In the genomic region with DNA sequence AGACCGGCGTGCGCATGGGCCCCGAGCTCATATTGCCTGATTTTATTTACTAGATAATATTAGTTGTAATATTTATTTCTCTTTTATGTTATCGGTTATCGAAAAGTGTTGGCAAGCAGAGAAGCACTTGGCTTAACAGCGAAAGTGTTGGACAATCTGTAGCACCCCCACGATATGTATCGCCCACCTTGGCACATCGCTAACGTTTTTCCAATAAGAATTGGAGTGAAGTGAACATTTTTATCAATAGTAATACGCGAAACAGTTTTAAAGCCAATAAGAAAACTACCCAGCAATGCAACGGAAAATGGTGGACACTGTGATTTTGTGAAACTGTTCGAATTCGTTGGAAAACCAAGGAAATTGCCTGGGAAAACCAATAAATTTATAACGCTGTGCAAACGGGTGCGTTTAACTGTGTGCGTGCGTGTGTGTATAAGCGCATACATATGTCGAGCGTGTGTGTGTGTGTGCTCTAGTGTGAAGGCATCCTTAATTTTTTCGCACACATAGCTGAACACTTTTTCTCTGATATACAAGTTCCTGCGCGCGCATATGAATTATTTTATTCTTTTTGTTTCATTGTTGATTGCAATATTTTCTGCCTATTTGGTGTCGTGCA, we compare ENCODE assay signal across 1 fruit fly cellular context.
TF ChIP-seq lines count a peak whose summit lies in the region.

A gene (minus strand): TSS at position 112 of the 622 bp plus-strand sequence.
A gene (plus strand): TSS at position 197 of the 622 bp plus-strand sequence.

TF ChIP-seq in whole organism, embryonic, 481 proteins besides CTCF, POLR2A, EP300 and RAD21 (continued from another document and continues in another):
- TF ChIP-seq emc (GFP tag; optimal IDR thresholded peaks at IDR 0.05; lab: Kevin White, UChicago) (peak; percentile 45), Poxn (GFP tag; IDR thresholded peaks at IDR 0.05; lab: Robert Waterston, UW) (no peak), pb (GFP tag; optimal IDR thresholded peaks at IDR 0.05; lab: Kevin White, UChicago) (peak; percentile 46), peb (GFP tag; IDR thresholded peaks at IDR 0.05; lab: Robert Waterston, UW) (no peak), Sox100B (GFP tag; optimal IDR thresholded peaks at IDR 0.05; lab: Kevin White, UChicago) (no peak), gsb-n (tag; optimal IDR thresholded peaks at IDR 0.05; lab: Kevin White, UChicago) (no peak), prd (optimal IDR thresholded peaks at IDR 0.05; lab: Kevin White, UChicago) (no peak), prd (GFP tag; IDR thresholded peaks at IDR 0.05; lab: Robert Waterston, UW) (peak; percentile 76), CG10543 (GFP tag; optimal IDR thresholded peaks at IDR 0.05; lab: Kevin White, UChicago) (peak; percentile 73), ci (GFP tag; IDR thresholded peaks at IDR 0.05; lab: Robert Waterston, UW) (peak; percentile 47; the same call in 1 of the 3 replicates), cwo (GFP tag; optimal IDR thresholded peaks at IDR 0.05; lab: Kevin White, UChicago) (no peak), CG12942 (GFP tag; optimal IDR thresholded peaks at IDR 0.05; lab: Kevin White, UChicago) (peak; percentile 66), her (GFP tag; optimal IDR thresholded peaks at IDR 0.05; lab: Kevin White, UChicago) (peak; percentile 60), gt (GFP tag; IDR thresholded peaks at IDR 0.05; lab: Robert Waterston, UW) (no peak), Hr39 (optimal IDR thresholded peaks at IDR 0.05; lab: Kevin White, UChicago) (no peak), HLH54F (GFP tag; optimal IDR thresholded peaks at IDR 0.05; lab: Kevin White, UChicago) (peak; percentile 78), p53 (GFP tag; optimal IDR thresholded peaks at IDR 0.05; lab: Kevin White, UChicago) (no peak), CG3065 (GFP tag; optimal IDR thresholded peaks at IDR 0.05; lab: Kevin White, UChicago) (no peak), Spps (tag; optimal IDR thresholded peaks at IDR 0.05; lab: Kevin White, UChicago) (no peak), yki (optimal IDR thresholded peaks at IDR 0.05; lab: Kevin White, UChicago) (no peak), CG14965 (GFP tag; optimal IDR thresholded peaks at IDR 0.05; lab: Kevin White, UChicago; ENCODE audit: borderline replicate concordance) (no peak), Ada2b (GFP tag; IDR thresholded peaks at IDR 0.05; lab: Robert Waterston, UW) (peak; percentile 13; the same call in 1 of the 2 replicates), CG15601 (tag; optimal IDR thresholded peaks at IDR 0.05; lab: Kevin White, UChicago) (no peak), ind (GFP tag; optimal IDR thresholded peaks at IDR 0.05; lab: Kevin White, UChicago) (peak; percentile 61), Ravus (GFP tag; IDR thresholded peaks at IDR 0.05; lab: Robert Waterston, UW) (no peak), stwl (tag; optimal IDR thresholded peaks at IDR 0.05; lab: Kevin White, UChicago) (peak; percentile 96), CG9876 (GFP tag; optimal IDR thresholded peaks at IDR 0.05; lab: Kevin White, UChicago) (peak; percentile 46), vfl (GFP tag; optimal IDR thresholded peaks at IDR 0.05; lab: Kevin White, UChicago) (peak; percentile 56), CG11398 (GFP tag; optimal IDR thresholded peaks at IDR 0.05; lab: Kevin White, UChicago) (peak; percentile 17), HLH3B (GFP tag; IDR thresholded peaks at IDR 0.05; lab: Robert Waterston, UW) (0 out of 2 replicates have a peak, but pooled peaks have one; percentile 29), CG15696 (tag; optimal IDR thresholded peaks at IDR 0.05; lab: Kevin White, UChicago) (no peak), esg (GFP tag; conservative IDR thresholded peaks at IDR 0.05; lab: Robert Waterston, UW) (no peak), mam (GFP tag; optimal IDR thresholded peaks at IDR 0.05; lab: Kevin White, UChicago) (peak; percentile 83), bigmax (GFP tag; optimal IDR thresholded peaks at IDR 0.05; lab: Kevin White, UChicago) (no peak), Fer2 (tag; optimal IDR thresholded peaks at IDR 0.05; lab: Kevin White, UChicago) (no peak), CG1529 (GFP tag; optimal IDR thresholded peaks at IDR 0.05; lab: Kevin White, UChicago) (no peak), vvl (GFP tag; IDR thresholded peaks at IDR 0.05; lab: Robert Waterston, UW) (peak; percentile 80), CG42726 (GFP tag; IDR thresholded peaks at IDR 0.05; lab: Robert Waterston, UW; ENCODE audit: partially characterized antibody) (peak; percentile 79; the same call in 1 of the 2 replicates), cad (GFP tag; optimal IDR thresholded peaks at IDR 0.05; lab: Kevin White, UChicago) (no peak), CG7928 (GFP tag; optimal IDR thresholded peaks at IDR 0.05; lab: Kevin White, UChicago) (no peak), CG15514 (GFP tag; optimal IDR thresholded peaks at IDR 0.05; lab: Kevin White, UChicago) (peak; percentile 72), seq (GFP tag; IDR thresholded peaks at IDR 0.05; lab: Robert Waterston, UW) (no peak), Dip3 (GFP tag; optimal IDR thresholded peaks at IDR 0.05; lab: Kevin White, UChicago) (peak; percentile 73), row (GFP tag; IDR thresholded peaks at IDR 0.05; lab: Robert Waterston, UW) (peak; percentile 55), CG12659 (GFP tag; optimal IDR thresholded peaks at IDR 0.05; lab: Kevin White, UChicago) (peak; percentile 89), dpn (GFP tag; optimal IDR thresholded peaks at IDR 0.05; lab: Kevin White, UChicago) (peak; percentile 70 to 72), Hr51 (GFP tag; optimal IDR thresholded peaks at IDR 0.05; lab: Kevin White, UChicago) (peak in 1 of 2 experiments; percentile 66), CG7357 (GFP tag; IDR thresholded peaks at IDR 0.05; lab: Robert Waterston, UW) (0 out of 3 replicates have a peak, but pooled peaks have one; percentile 9), CG10209 (GFP tag; optimal IDR thresholded peaks at IDR 0.05; lab: Kevin White, UChicago) (peak; percentile 38), Ptx1 (GFP tag; IDR thresholded peaks at IDR 0.05; lab: Robert Waterston, UW) (peak; percentile 57), CG18764 (GFP tag; optimal IDR thresholded peaks at IDR 0.05; lab: Kevin White, UChicago) (peak; percentile 19), dan (GFP tag; IDR thresholded peaks at IDR 0.05; lab: Robert Waterston, UW) (no peak), CG1024 (GFP tag; IDR thresholded peaks at IDR 0.05; lab: Robert Waterston, UW) (peak; percentile 34; the same call in 1 of the 2 replicates), Hey (tag; optimal IDR thresholded peaks at IDR 0.05; lab: Kevin White, UChicago) (no peak), Hsf (GFP tag; optimal IDR thresholded peaks at IDR 0.05; lab: Kevin White, UChicago) (peak; percentile 70), C15 (GFP tag; IDR thresholded peaks at IDR 0.05; lab: Robert Waterston, UW) (no peak), Adf1 (GFP tag; IDR thresholded peaks at IDR 0.05; lab: Robert Waterston, UW) (peak; percentile 34; the same call in 1 of the 2 replicates), Rfx (GFP tag; IDR thresholded peaks at IDR 0.05; lab: Robert Waterston, UW) (peak; percentile 89), HLHmδ (GFP tag; optimal IDR thresholded peaks at IDR 0.05; lab: Kevin White, UChicago) (no peak), slou (GFP tag; optimal IDR thresholded peaks at IDR 0.05; lab: Kevin White, UChicago) (peak; percentile 13), CG9817 (tag; optimal IDR thresholded peaks at IDR 0.05; lab: Kevin White, UChicago) (peak; percentile 39), CG32772 (GFP tag; IDR thresholded peaks at IDR 0.05; lab: Robert Waterston, UW) (0 out of 2 replicates have a peak, but pooled peaks have one; percentile 11), Blimp-1 (GFP tag; optimal IDR thresholded peaks at IDR 0.05; lab: Kevin White, UChicago) (peak; percentile 16), CG4820 (GFP tag; optimal IDR thresholded peaks at IDR 0.05; lab: Kevin White, UChicago) (no peak), zen2 (GFP tag; IDR thresholded peaks at IDR 0.05; lab: Robert Waterston, UW; ENCODE audit: partially characterized antibody) (peak; percentile 81), fd96Cb (tag; optimal IDR thresholded peaks at IDR 0.05; lab: Kevin White, UChicago) (no peak), E2f2 (GFP tag; IDR thresholded peaks at IDR 0.05; lab: Robert Waterston, UW) (0 out of 2 replicates have a peak, but pooled peaks have one; percentile 25), CG13775 (GFP tag; optimal IDR thresholded peaks at IDR 0.05; lab: Kevin White, UChicago) (peak; percentile 9), CG13894 (tag; optimal IDR thresholded peaks at IDR 0.05; lab: Kevin White, UChicago) (no peak), sisA (GFP tag; IDR thresholded peaks at IDR 0.05; lab: Robert Waterston, UW) (peak; percentile 60), tap (tag; optimal IDR thresholded peaks at IDR 0.05; lab: Kevin White, UChicago) (peak; percentile 45), tna (GFP tag; IDR thresholded peaks at IDR 0.05; lab: Robert Waterston, UW; ENCODE audit: partially characterized antibody) (peak; percentile 82), CG11696 (GFP tag; IDR thresholded peaks at IDR 0.05; lab: Robert Waterston, UW) (no peak), oc (tag; optimal IDR thresholded peaks at IDR 0.05; lab: Kevin White, UChicago) (peak; percentile 32), croc (GFP tag; conservative IDR thresholded peaks at IDR 0.05; lab: Robert Waterston, UW) (no peak), CG8478 (optimal IDR thresholded peaks at IDR 0.05; lab: Kevin White, UChicago) (peak; percentile 95), scrt (GFP tag; optimal IDR thresholded peaks at IDR 0.05; lab: Kevin White, UChicago) (peak; percentile 19), CG2678 (tag; optimal IDR thresholded peaks at IDR 0.05; lab: Kevin White, UChicago) (peak; percentile 39), CG33213 (GFP tag; optimal IDR thresholded peaks at IDR 0.05; lab: Kevin White, UChicago) (peak; percentile 59), toy (GFP tag; IDR thresholded peaks at IDR 0.05; lab: Robert Waterston, UW) (no peak), CG11695 (GFP tag; IDR thresholded peaks at IDR 0.05; lab: Robert Waterston, UW) (no peak), fd102C (GFP tag; optimal IDR thresholded peaks at IDR 0.05; lab: Kevin White, UChicago) (no peak), ato (GFP tag; IDR thresholded peaks at IDR 0.05; lab: Robert Waterston, UW; ENCODE audit: partially characterized antibody) (peak; percentile 82), cg (GFP tag; optimal IDR thresholded peaks at IDR 0.05; lab: Kevin White, UChicago) (peak; percentile 95), ac (GFP tag; optimal IDR thresholded peaks at IDR 0.05; lab: Kevin White, UChicago) (no peak), Med (GFP tag; lab: Kevin White, UChicago) (peak; percentile 96), D19B (GFP tag; optimal IDR thresholded peaks at IDR 0.05; lab: Kevin White, UChicago) (no peak), slbo (GFP tag; IDR thresholded peaks at IDR 0.05; lab: Robert Waterston, UW) (peak; percentile 91), MESR4 (GFP tag; optimal IDR thresholded peaks at IDR 0.05; lab: Kevin White, UChicago) (peak; percentile 84), CG7839 (tag; optimal IDR thresholded peaks at IDR 0.05; lab: Kevin White, UChicago) (peak; percentile 31), fu2 (GFP tag; optimal IDR thresholded peaks at IDR 0.05; lab: Kevin White, UChicago) (peak; percentile 71), CG6791 (GFP tag; IDR thresholded peaks at IDR 0.05; lab: Robert Waterston, UW; ENCODE audit: partially characterized antibody) (peak; percentile 95), Ets65A (GFP tag; lab: Kevin White, UChicago) (peak; percentile 98), Drgx (GFP tag; IDR thresholded peaks at IDR 0.05; lab: Robert Waterston, UW) (no peak), corto (GFP tag; optimal IDR thresholded peaks at IDR 0.05; lab: Kevin White, UChicago) (no peak), CG30020 (tag; optimal IDR thresholded peaks at IDR 0.05; lab: Kevin White, UChicago) (peak; percentile 10), zfh1 (GFP tag; IDR thresholded peaks at IDR 0.05; lab: Robert Waterston, UW) (peak; percentile 73), CG4424 (GFP tag; optimal IDR thresholded peaks at IDR 0.05; lab: Kevin White, UChicago) (peak; percentile 43), grn (GFP tag; optimal IDR thresholded peaks at IDR 0.05; lab: Kevin White, UChicago) (peak; percentile 44), Dfd (GFP tag; optimal IDR thresholded peaks at IDR 0.05; lab: Kevin White, UChicago) (no peak), ara (GFP tag; IDR thresholded peaks at IDR 0.05; lab: Robert Waterston, UW) (peak; percentile 32; the same call in 1 of the 2 replicates), Mad (GFP tag; optimal IDR thresholded peaks at IDR 0.05; lab: Kevin White, UChicago) (peak; percentile 72), Dref (GFP tag; IDR thresholded peaks at IDR 0.05; lab: Robert Waterston, UW) (peak; percentile 88), CG6683 (GFP tag; optimal IDR thresholded peaks at IDR 0.05; lab: Kevin White, UChicago) (no peak), CG10979 (tag; optimal IDR thresholded peaks at IDR 0.05; lab: Kevin White, UChicago) (no peak), Bgb (GFP tag; IDR thresholded peaks at IDR 0.05; lab: Robert Waterston, UW; ENCODE audit: partially characterized antibody) (peak; percentile 93), Myb (GFP tag; optimal IDR thresholded peaks at IDR 0.05; lab: Kevin White, UChicago) (peak; percentile 43), CG17829 (tag; optimal IDR thresholded peaks at IDR 0.05; lab: Kevin White, UChicago) (peak; percentile 51), YL-1 (GFP tag; optimal IDR thresholded peaks at IDR 0.05; lab: Kevin White, UChicago) (peak; percentile 49), Dip2 (GFP tag; IDR thresholded peaks at IDR 0.05; lab: Robert Waterston, UW) (no peak), maf-S (GFP tag; optimal IDR thresholded peaks at IDR 0.05; lab: Kevin White, UChicago) (peak; percentile 28), CG3847 (GFP tag; IDR thresholded peaks at IDR 0.05; lab: Robert Waterston, UW) (peak; percentile 92), NK7.1 (GFP tag; optimal IDR thresholded peaks at IDR 0.05; lab: Kevin White, UChicago) (no peak), tin (GFP tag; optimal IDR thresholded peaks at IDR 0.05; lab: Kevin White, UChicago) (peak; percentile 70), grau (tag; optimal IDR thresholded peaks at IDR 0.05; lab: Kevin White, UChicago) (peak; percentile 47), Hmr (GFP tag; optimal IDR thresholded peaks at IDR 0.05; lab: Kevin White, UChicago) (peak; percentile 61), D19A (tag; optimal IDR thresholded peaks at IDR 0.05; lab: Kevin White, UChicago) (no peak), disco-r (GFP tag; optimal IDR thresholded peaks at IDR 0.05; lab: Kevin White, UChicago) (no peak), CG18476 (GFP tag; optimal IDR thresholded peaks at IDR 0.05; lab: Kevin White, UChicago) (peak; percentile 23), CG11456 (GFP tag; IDR thresholded peaks at IDR 0.05; lab: Robert Waterston, UW) (peak; percentile 74), Chrac-16 (GFP tag; optimal IDR thresholded peaks at IDR 0.05; lab: Kevin White, UChicago) (peak; percentile 43), run (tag; optimal IDR thresholded peaks at IDR 0.05; lab: Kevin White, UChicago) (no peak), CG1603 (tag; optimal IDR thresholded peaks at IDR 0.05; lab: Kevin White, UChicago) (peak; percentile 73), CG9932 (GFP tag; IDR thresholded peaks at IDR 0.05; lab: Robert Waterston, UW) (peak; percentile 92)
